Fruit fly (Drosophila melanogaster): Measurements from ENCODE around the gene mRpL2.
A peak's percentile ranks its signal among the peaks of the same experiment; 100 is the strongest.

Gene mRpL2

DNA sequence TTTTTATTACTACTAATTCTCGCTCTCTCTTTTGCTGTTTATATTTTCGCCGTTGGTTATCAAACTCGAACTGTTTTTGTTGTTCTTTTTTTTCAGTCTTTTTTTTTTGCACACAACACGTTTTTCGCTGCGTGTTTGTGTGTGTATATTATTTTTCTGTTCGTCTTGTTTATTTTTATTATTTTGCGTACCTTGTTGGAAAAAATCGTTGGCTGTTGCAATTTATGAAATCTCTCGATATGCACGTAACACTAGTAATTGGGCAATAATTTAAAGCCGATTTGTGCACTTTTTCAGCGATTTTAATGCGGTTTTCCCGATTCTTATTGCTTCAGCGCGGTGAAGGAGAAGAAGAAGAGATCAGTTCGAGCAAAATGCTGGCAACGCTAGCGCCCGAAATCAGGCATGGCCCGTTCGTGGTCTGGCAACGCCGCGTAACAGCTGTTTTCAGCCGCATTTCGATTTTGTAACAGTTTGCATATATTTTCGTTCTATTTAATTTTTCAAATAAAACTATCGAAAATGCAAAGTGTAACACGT, at the start of gene mRpL2, which contains the start of gene FoxK (continued):
- TF ChIP-seq Tbp (GFP tag; optimal IDR thresholded peaks at IDR 0.05) (no peak), klu (GFP tag; IDR thresholded peaks at IDR 0.05) (no peak), sug (tag; optimal IDR thresholded peaks at IDR 0.05) (peak; percentile 0), CG16815 (GFP tag; optimal IDR thresholded peaks at IDR 0.05) (no peak), CG8765 (GFP tag; IDR thresholded peaks at IDR 0.05) (no peak), gcm (GFP tag; optimal IDR thresholded peaks at IDR 0.05) (no peak), Elba2 (GFP tag; optimal IDR thresholded peaks at IDR 0.05) (peak; percentile 99), CG6272 (GFP tag; IDR thresholded peaks at IDR 0.05) (no peak), Hand (GFP tag; optimal IDR thresholded peaks at IDR 0.05) (no peak), CG15601 (tag; optimal IDR thresholded peaks at IDR 0.05) (no peak), Vsx1 (GFP tag; optimal IDR thresholded peaks at IDR 0.05) (no peak), gt (GFP tag; IDR thresholded peaks at IDR 0.05) (no peak), CG31388 (GFP tag; optimal IDR thresholded peaks at IDR 0.05) (no peak), schlank (tag; optimal IDR thresholded peaks at IDR 0.05) (no peak), Fer3 (tag; optimal IDR thresholded peaks at IDR 0.05) (no peak), CG5245 (GFP tag; optimal IDR thresholded peaks at IDR 0.05) (no peak), NFAT (GFP tag; IDR thresholded peaks at IDR 0.05) (no peak), trem (tag; optimal IDR thresholded peaks at IDR 0.05) (peak; percentile 63), hth (optimal IDR thresholded peaks at IDR 0.05) (no peak), Awh (GFP tag; IDR thresholded peaks at IDR 0.05) (no peak), toy (GFP tag; IDR thresholded peaks at IDR 0.05) (no peak), CG11695 (GFP tag; IDR thresholded peaks at IDR 0.05) (0 out of 3 replicates have a peak, but pooled peaks have one; percentile 21), Eip74EF (GFP tag; optimal IDR thresholded peaks at IDR 0.05) (no peak), luna (GFP tag; optimal IDR thresholded peaks at IDR 0.05) (no peak), pho (GFP tag; optimal IDR thresholded peaks at IDR 0.05) (no peak), Neu2 (GFP tag; optimal IDR thresholded peaks at IDR 0.05; ENCODE audit: borderline replicate concordance) (no peak), CG17912 (GFP tag; optimal IDR thresholded peaks at IDR 0.05) (peak; percentile 26), CG31365 (tag; optimal IDR thresholded peaks at IDR 0.05) (no peak), CG18262 (tag; optimal IDR thresholded peaks at IDR 0.05) (no peak), ham (GFP tag; IDR thresholded peaks at IDR 0.05) (no peak), pita (GFP tag; optimal IDR thresholded peaks at IDR 0.05) (no peak), Dll (GFP tag; IDR thresholded peaks at IDR 0.05; ENCODE audit: partially characterized antibody) (0 out of 4 replicates have a peak, but pooled peaks have one; percentile 40), Deaf1 (tag; optimal IDR thresholded peaks at IDR 0.05) (no peak), CHES-1-like (GFP tag; optimal IDR thresholded peaks at IDR 0.05) (peak; percentile 40), ken (GFP tag; IDR thresholded peaks at IDR 0.05) (no peak), ara (GFP tag; IDR thresholded peaks at IDR 0.05) (no peak), CG1024 (GFP tag; IDR thresholded peaks at IDR 0.05) (no peak), Doc3 (GFP tag; IDR thresholded peaks at IDR 0.05; ENCODE audit: partially characterized antibody) (no peak), CG14050 (GFP tag; IDR thresholded peaks at IDR 0.05) (no peak), Jarid2 (GFP tag; optimal IDR thresholded peaks at IDR 0.05) (no peak), CG1529 (GFP tag; optimal IDR thresholded peaks at IDR 0.05) (no peak), hbn (GFP tag; IDR thresholded peaks at IDR 0.05; ENCODE audit: partially characterized antibody) (no peak), peb (GFP tag; IDR thresholded peaks at IDR 0.05) (no peak), so (GFP tag; IDR thresholded peaks at IDR 0.05) (no peak), tup (GFP tag; optimal IDR thresholded peaks at IDR 0.05) (no peak), lola (GFP tag; optimal IDR thresholded peaks at IDR 0.05) (no peak), CG4820 (GFP tag; optimal IDR thresholded peaks at IDR 0.05) (no peak), Dad (GFP tag; optimal IDR thresholded peaks at IDR 0.05) (no peak), Blimp-1 (GFP tag; optimal IDR thresholded peaks at IDR 0.05) (no peak), dmrt11E (tag; optimal IDR thresholded peaks at IDR 0.05) (no peak), CG18619 (GFP tag; optimal IDR thresholded peaks at IDR 0.05) (no peak)

Data from whole organism, embryonic.